Worm (Caenorhabditis elegans) whole organism, mixed stage, embryonic: Measurements from ENCODE around the gene fipr-3.

Source experiments
- mep-1 ChIP-seq: fragments of 150-350 bp; optimal IDR thresholded peaks from 2 replicates; lab custom pipeline; 2017; ENCODE audit warnings: missing biosample characterization, missing genetic modification reagents, missing genetic modification characterization, inconsistent platforms
- nhr-12 ChIP-seq: fragments of 150-350 bp; optimal IDR thresholded peaks from 2 replicates; lab custom pipeline; 2014; ENCODE audit warnings: missing biosample characterization, missing genetic modification characterization
- nhr-28 ChIP-seq: fragments of 150-350 bp; optimal IDR thresholded peaks from 2 replicates; lab custom pipeline; 2014; ENCODE audit warnings: missing biosample characterization, missing genetic modification characterization
- pha-4 ChIP-seq: fragments of 150-350 bp; optimal IDR thresholded peaks from 2 replicates; lab custom pipeline; 2018; ENCODE audit warnings: missing biosample characterization, missing genetic modification reagents, missing genetic modification characterization
- sem-2 ChIP-seq: fragments of 200-800 bp; sonication (Bioruptor generic); optimal IDR thresholded peaks from 2 replicates; lab custom pipeline; 2018; ENCODE audit warnings: mild to moderate bottlenecking, missing genetic modification characterization, missing compliant biosample characterization
- snpc-4 ChIP-seq: fragments of 150-350 bp; optimal IDR thresholded peaks from 2 replicates; lab custom pipeline; 2014; ENCODE audit warnings: missing biosample characterization, missing genetic modification characterization
- unc-62 ChIP-seq: fragments of 150-350 bp; optimal IDR thresholded peaks from 2 replicates; lab custom pipeline; 2014; ENCODE audit warnings: missing biosample characterization, missing genetic modification reagents, missing genetic modification characterization

- TF ChIP-seq unc-62 (GFP tag; lab: Kevin White, UChicago) (no peak), mep-1 (tag; lab: Kevin White, UChicago) (no peak), snpc-4 (no peak), nhr-28 (tag; lab: Kevin White, UChicago) (no peak), nhr-12 (tag; lab: Kevin White, UChicago) (no peak), pha-4 (tag; lab: Kevin White, UChicago) (no peak), sem-2 (GFP tag; lab: Kevin White, UChicago) (no peak)
These were observed 19.1 kb downstream of the fipr-3 start, which contains the start of gene F23D12.3 for ce11 chrX:14442321-14442720.
